Worm (Caenorhabditis elegans): ENCODE measurements around the gene mrps-21.

- TF ChIP-seq cog-1 (tag; optimal IDR thresholded peaks at IDR 0.05) (no peak), ref-1 (GFP tag; conservative IDR thresholded peaks at IDR 0.05) (no peak), med-1 (GFP tag; optimal IDR thresholded peaks at IDR 0.05; ENCODE audit: insufficient read depth) (no peak), T22C8.4 (GFP tag; IDR thresholded peaks at IDR 0.05) (no peak), tab-1 (GFP tag; IDR thresholded peaks at IDR 0.05) (no peak), klf-2 (GFP tag; conservative IDR thresholded peaks at IDR 0.05) (no peak)
These were observed at the start of gene mrps-21 for ce11 chrIV:4659277-4659676.
